Worm (Caenorhabditis elegans): ENCODE measurements around the gene csq-1.

Gene csq-1

DNA sequence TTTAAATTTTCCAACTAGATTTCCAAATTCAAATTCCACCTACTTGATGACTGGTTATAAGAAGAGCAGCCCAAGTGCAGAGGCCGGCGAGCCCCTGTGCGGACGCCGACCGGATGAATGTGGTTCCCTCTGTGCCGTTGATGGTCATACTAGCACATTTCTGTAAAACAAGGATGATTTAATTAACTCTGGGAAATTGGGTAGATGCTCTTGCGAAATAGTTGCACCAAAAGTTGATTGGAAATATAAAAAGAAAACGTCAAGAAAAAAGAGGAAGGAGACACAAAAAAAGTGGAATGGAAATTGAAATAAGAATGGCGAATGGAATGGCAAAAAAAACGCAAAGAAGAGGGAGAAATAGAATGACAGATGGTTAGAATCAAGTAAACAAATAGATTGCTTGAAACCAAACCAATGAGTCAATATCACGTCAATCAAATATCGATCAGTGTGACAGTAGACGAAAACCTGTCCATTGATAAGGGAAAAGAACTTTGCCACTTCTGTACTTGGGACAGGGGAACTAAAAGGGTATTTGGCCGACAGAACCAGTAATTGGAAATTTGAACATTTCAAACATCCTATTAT lies 22.1 kb downstream of the csq-1 start, which contains the start of gene tmem-184 (continued):
- no peak for TF ChIP-seq tbx-9 (tag; optimal IDR thresholded peaks at IDR 0.05; ENCODE audit: borderline replicate concordance)
- TF ChIP-seq chd-7 (tag; optimal IDR thresholded peaks at IDR 0.05): peak; percentile 51
- TF ChIP-seq T07F8.4 (tag; optimal IDR thresholded peaks at IDR 0.05): no peak
- no peak for TF ChIP-seq nhr-120 (GFP tag; IDR thresholded peaks at IDR 0.05)
- no peak for TF ChIP-seq F57A8.1 (GFP tag; optimal IDR thresholded peaks at IDR 0.05)
- no peak for TF ChIP-seq ztf-28 (GFP tag; IDR thresholded peaks at IDR 0.05)
- peak; percentile 22 for TF ChIP-seq ztf-22 (GFP tag; optimal IDR thresholded peaks at IDR 0.05)
- no peak for TF ChIP-seq F23B12.7 (tag; optimal IDR thresholded peaks at IDR 0.05; ENCODE audit: insufficient read depth)
- no peak for TF ChIP-seq attf-3 (GFP tag; conservative IDR thresholded peaks at IDR 0.05)
- TF ChIP-seq tlf-1 (GFP tag; optimal IDR thresholded peaks at IDR 0.05): no peak
- no peak for TF ChIP-seq die-1 (tag; optimal IDR thresholded peaks at IDR 0.05)
- TF ChIP-seq dox-1 (GFP tag; IDR thresholded peaks at IDR 0.05): peak; percentile 31; the same call in 1 of the 2 replicates
- no peak for TF ChIP-seq madf-10 (tag; optimal IDR thresholded peaks at IDR 0.05)
- no peak for TF ChIP-seq zim-3 (tag; optimal IDR thresholded peaks at IDR 0.05)
- no peak for TF ChIP-seq egrh-3 (GFP tag; IDR thresholded peaks at IDR 0.05)
- TF ChIP-seq Y79H2A.3 (GFP tag; conservative IDR thresholded peaks at IDR 0.05): no peak
- no peak for TF ChIP-seq ceh-27 (GFP tag; optimal IDR thresholded peaks at IDR 0.05)
- peak; percentile 2 for TF ChIP-seq nhr-90 (tag; optimal IDR thresholded peaks at IDR 0.05)
- TF ChIP-seq repo-1 (tag; optimal IDR thresholded peaks at IDR 0.05): no peak
- TF ChIP-seq F22D6.2 (tag; optimal IDR thresholded peaks at IDR 0.05): peak; percentile 14
- no peak for TF ChIP-seq D2030.7 (GFP tag; IDR thresholded peaks at IDR 0.05)
- TF ChIP-seq mel-28 (tag; optimal IDR thresholded peaks at IDR 0.05; ENCODE audit: borderline replicate concordance): no peak
- no peak for TF ChIP-seq nfya-1 (tag; optimal IDR thresholded peaks at IDR 0.05; ENCODE audit: borderline replicate concordance, insufficient read depth)
- TF ChIP-seq sptf-2 (GFP tag; optimal IDR thresholded peaks at IDR 0.05): no peak
- no peak for TF ChIP-seq egl-18 (GFP tag; IDR thresholded peaks at IDR 0.05)
- no peak for TF ChIP-seq hmg-1.2 (GFP tag; IDR thresholded peaks at IDR 0.05)
- peak; percentile 83 for TF ChIP-seq cebp-1 (GFP tag; IDR thresholded peaks at IDR 0.05)
- TF ChIP-seq cebp-1 (tag; optimal IDR thresholded peaks at IDR 0.05): peak; percentile 93
- TF ChIP-seq C06A6.2 (GFP tag; conservative IDR thresholded peaks at IDR 0.05): no peak
- TF ChIP-seq hlh-26 (GFP tag; conservative IDR thresholded peaks at IDR 0.05): no peak
- no peak for TF ChIP-seq gei-17 (GFP tag; optimal IDR thresholded peaks at IDR 0.05)
- TF ChIP-seq F57C9.4 (tag; optimal IDR thresholded peaks at IDR 0.05): no peak
- TF ChIP-seq B0261.1 (tag; optimal IDR thresholded peaks at IDR 0.05): no peak
- TF ChIP-seq ets-4 (GFP tag; optimal IDR thresholded peaks at IDR 0.05): no peak
- peak; percentile 36; the same call in 1 of the 2 replicates for TF ChIP-seq ekl-4 (GFP tag; IDR thresholded peaks at IDR 0.05)
- no peak for TF ChIP-seq somi-1 (GFP tag; optimal IDR thresholded peaks at IDR 0.05)
- TF ChIP-seq Y95B8A.8 (GFP tag; IDR thresholded peaks at IDR 0.05): no peak
- TF ChIP-seq hmg-20 (GFP tag; IDR thresholded peaks at IDR 0.05): no peak
- TF ChIP-seq lin-35 (GFP tag; optimal IDR thresholded peaks at IDR 0.05): no peak
- TF ChIP-seq hlh-12 (tag; optimal IDR thresholded peaks at IDR 0.05): no peak
- no peak for TF ChIP-seq rec-8 (tag; optimal IDR thresholded peaks at IDR 0.05)
- no peak for TF ChIP-seq nhr-179 (tag; optimal IDR thresholded peaks at IDR 0.05)
- no peak for TF ChIP-seq rpc-1 (optimal IDR thresholded peaks at IDR 0.05)
- TF ChIP-seq rpc-1 (tag; optimal IDR thresholded peaks at IDR 0.05): no peak
- no peak for TF ChIP-seq sdz-38 (tag; optimal IDR thresholded peaks at IDR 0.05)
- TF ChIP-seq lsy-27 (tag; optimal IDR thresholded peaks at IDR 0.05; ENCODE audit: borderline replicate concordance, insufficient read depth): no peak
- no peak for TF ChIP-seq Y53G8AR.9 (GFP tag; conservative IDR thresholded peaks at IDR 0.05)
- TF ChIP-seq rcor-1 (GFP tag; IDR thresholded peaks at IDR 0.05): no peak
- peak; percentile 70 for TF ChIP-seq lin-40 (tag; optimal IDR thresholded peaks at IDR 0.05)

Measured in whole organism, young adult.